Worm (Caenorhabditis elegans): ENCODE measurements around the gene Y22D7AL.1.

ce11 chrIII:1680393-1680792 lies 28.1 kb downstream of the Y22D7AL.1 start:
- TF ChIP-seq sdz-38 (tag; optimal IDR thresholded peaks at IDR 0.05) (no peak), snpc-4 (GFP tag; optimal IDR thresholded peaks at IDR 0.05) (no peak), snpc-4 (tag; optimal IDR thresholded peaks at IDR 0.05) (no peak), K11D2.4 (GFP tag; IDR thresholded peaks at IDR 0.05) (no peak), F37B4.10 (GFP tag; IDR thresholded peaks at IDR 0.05) (no peak), ceh-79 (tag; optimal IDR thresholded peaks at IDR 0.05) (no peak), gei-17 (GFP tag; optimal IDR thresholded peaks at IDR 0.05) (no peak), akir-1 (GFP tag; optimal IDR thresholded peaks at IDR 0.05) (no peak), lir-1 (GFP tag; conservative IDR thresholded peaks at IDR 0.05) (no peak), ama-1 (optimal IDR thresholded peaks at IDR 0.05) (no peak), ama-1 (GFP tag; optimal IDR thresholded peaks at IDR 0.05) (no peak)
